Fruit fly (Drosophila melanogaster) Kc167 (cell line): Measurements from ENCODE around the gene CG43093.

Experiments used
- Myc ChIP-seq: fragments of >200 bp; optimal IDR thresholded peaks from 2 replicates; lab custom pipeline; 2017; ENCODE audit warnings: missing external identifiers
- Sin3A ChIP-seq: fragments of >200 bp; optimal IDR thresholded peaks from 2 replicates; lab custom pipeline; 2018; ENCODE audit warnings: missing external identifiers
- h ChIP-seq: fragments of >200 bp; optimal IDR thresholded peaks from 3 replicates; lab custom pipeline; 2018; ENCODE audit warnings: missing external identifiers
- insv ChIP-seq: fragments of >200 bp; optimal IDR thresholded peaks from 3 replicates; lab custom pipeline; 2018; ENCODE audit warnings: missing external identifiers
- psq ChIP-seq: fragments of >200 bp; optimal IDR thresholded peaks from 2 replicates; lab custom pipeline; 2017; ENCODE audit warnings: missing external identifiers
- ttk ChIP-seq: sonication (Bioruptor generic); optimal IDR thresholded peaks from 2 replicates; lab custom pipeline; 2017; ENCODE audit warnings: missing external identifiers

- TF ChIP-seq insv (no peak), h (lab: Kevin White, UChicago) (no peak), ttk (lab: Kevin White, UChicago) (no peak), psq (lab: Kevin White, UChicago) (no peak), Myc (no peak), Sin3A (no peak)
Observed at dm6 chr3R:22752929-22753328, 17.2 kb downstream of the CG43093 start.
